Worm (Caenorhabditis elegans): Measurements from ENCODE around the gene trul-1.

- TF ChIP-seq unc-62 (GFP tag; optimal IDR thresholded peaks at IDR 0.05 in 1 of 2), result peak in 1 of 2 experiments; percentile 74
- no peak for TF ChIP-seq unc-62 (tag; optimal IDR thresholded peaks at IDR 0.05)
- no peak for TF ChIP-seq F26F4.8 (GFP tag; conservative IDR thresholded peaks at IDR 0.05)
- TF ChIP-seq unc-130 (GFP tag; optimal IDR thresholded peaks at IDR 0.05), result no peak
- no peak for TF ChIP-seq nhr-11 (tag; optimal IDR thresholded peaks at IDR 0.05)
Observed at ce11 chrII:321183-321582, 38.8 kb upstream of the trul-1 start.

Data from whole organism, L4 larva.